Fruit fly (Drosophila melanogaster) whole organism, pupa: ENCODE results near the gene Klc.

ENCODE experiments used
- CG10348 ChIP-seq: fragments of 200-800 bp; sonication (Bioruptor generic); IDR thresholded peaks from 2 replicates; pipeline ENCODE4 v1.3.6; 2022; ENCODE audit warnings: missing biosample characterization, missing genetic modification characterization
- CG14655 ChIP-seq: fragments of 200-800 bp; sonication (Bioruptor generic); optimal IDR thresholded peaks from 3 replicates; lab custom pipeline; 2017; ENCODE audit warnings: mild to moderate bottlenecking, missing biosample characterization, missing genetic modification reagents, missing genetic modification characterization
- CG15710 ChIP-seq: fragments of 200-800 bp; sonication (Bioruptor generic); optimal IDR thresholded peaks from 2 replicates; lab custom pipeline; 2018; ENCODE audit warnings: missing biosample characterization, mild to moderate bottlenecking, missing genetic modification characterization, moderate library complexity
- CG32121 ChIP-seq: fragments of 200-800 bp; sonication (Bioruptor generic); IDR thresholded peaks from 2 replicates; pipeline ENCODE4 v1.3.6; 2022; ENCODE audit warnings: missing biosample characterization, missing genetic modification characterization
- CG8301 ChIP-seq: fragments of 200-800 bp; sonication (Bioruptor generic); optimal IDR thresholded peaks from 2 replicates; lab custom pipeline; 2018; ENCODE audit warnings: missing biosample characterization, mild to moderate bottlenecking, missing genetic modification characterization
- EcR ChIP-seq: fragments of 200-800 bp; sonication (Bioruptor generic); optimal IDR thresholded peaks from 3 replicates; lab custom pipeline; 2019; ENCODE audit warnings: missing biosample characterization, missing genetic modification characterization, mild to moderate bottlenecking, moderate library complexity, missing genetic modification reagents
- Pif1B ChIP-seq: fragments of 200-800 bp; sonication (Bioruptor generic); optimal IDR thresholded peaks from 3 replicates; lab custom pipeline; 2016; ENCODE audit warnings: missing biosample characterization, missing genetic modification characterization
- Snoo ChIP-seq: fragments of 200-800 bp; sonication (Bioruptor generic); optimal IDR thresholded peaks from 3 replicates; lab custom pipeline; 2017; ENCODE audit warnings: missing biosample characterization, mild to moderate bottlenecking, missing genetic modification characterization, inconsistent platforms
- fd96Ca ChIP-seq: fragments of 200-800 bp; sonication (Bioruptor generic); IDR thresholded peaks from 3 replicates; pipeline ENCODE4 v1.3.6; 2022; ENCODE audit warnings: missing biosample characterization, missing genetic modification characterization

- TF ChIP-seq fd96Ca (GFP tag; lab: Robert Waterston, UW) = no peak
- TF ChIP-seq Pif1B (GFP tag; lab: Kevin White, UChicago) = no peak
- no peak for TF ChIP-seq CG32121
- no peak for TF ChIP-seq CG10348 (GFP tag; lab: Robert Waterston, UW)
- TF ChIP-seq CG15710 (tag; lab: Kevin White, UChicago) = no peak
- no peak for TF ChIP-seq CG8301 (tag; lab: Kevin White, UChicago)
- TF ChIP-seq EcR (GFP tag; lab: Kevin White, UChicago) = no peak
- no peak for TF ChIP-seq Snoo (tag; lab: Kevin White, UChicago)
- no peak for TF ChIP-seq CG14655 (GFP tag; lab: Kevin White, UChicago)
Observed at dm6 chr3L:12705377-12705776, 44.5 kb downstream of the Klc start.
